Fruit fly (Drosophila melanogaster) whole organism, wandering third instar larva: ENCODE measurements around the gene CG15040.

Experiments used
- CG32264 ChIP-seq: fragments of 200-800 bp; sonication (Bioruptor generic); optimal IDR thresholded peaks from 2 replicates; lab custom pipeline; 2016; ENCODE audit warnings: missing biosample characterization, missing genetic modification characterization
- CG9705 ChIP-seq: fragments of 200-800 bp; sonication (Bioruptor generic); optimal IDR thresholded peaks from 2 replicates; lab custom pipeline; 2018; ENCODE audit warnings: missing biosample characterization, mild to moderate bottlenecking, missing genetic modification characterization
- GATAd ChIP-seq: sonication (Bioruptor generic); optimal IDR thresholded peaks from 2 replicates; lab custom pipeline; 2016; ENCODE audit warnings: missing biosample characterization, missing genetic modification characterization
- HLH106 ChIP-seq: fragments of 200-800 bp; optimal IDR thresholded peaks from 3 replicates; lab custom pipeline; 2019; ENCODE audit warnings: missing biosample characterization, mild to moderate bottlenecking, missing genetic modification characterization, moderate library complexity
- Hnf4 ChIP-seq: fragments of 200-800 bp; sonication (Bioruptor generic); optimal IDR thresholded peaks from 2 replicates; lab custom pipeline; 2016; ENCODE audit warnings: missing biosample characterization, mild to moderate bottlenecking, missing genetic modification characterization
- Hr83 ChIP-seq: fragments of 200-300 bp; sonication (Bioruptor generic); optimal IDR thresholded peaks from 2 replicates; lab custom pipeline; 2016; ENCODE audit warnings: missing biosample characterization, mild to moderate bottlenecking, missing genetic modification characterization, moderate library complexity; ENCODE audit not compliant: poor library complexity, severe bottlenecking
- Jra ChIP-seq: sonication (Bioruptor generic); optimal IDR thresholded peaks from 2 replicates; lab custom pipeline; 2016; ENCODE audit warnings: missing biosample characterization, missing genetic modification characterization
- Mio ChIP-seq: sonication (Bioruptor generic); optimal IDR thresholded peaks from 2 replicates; lab custom pipeline; 2016; ENCODE audit warnings: missing biosample characterization, missing genetic modification characterization
- Myc ChIP-seq: fragments of >200 bp; optimal IDR thresholded peaks from 2 replicates; lab custom pipeline; 2017
- OdsH ChIP-seq: fragments of 200-800 bp; sonication (Bioruptor generic); optimal IDR thresholded peaks from 2 replicates; lab custom pipeline; 2016; ENCODE audit warnings: missing biosample characterization, mild to moderate bottlenecking, missing genetic modification characterization
- Rel ChIP-seq, 2 experiments: fragments of 200-800 bp; sonication (Bioruptor generic) in 1 of 2; optimal IDR thresholded peaks; 2 replicates in 1 of 2; 3 replicates in 1 of 2; lab custom pipeline; 2016 to 2019; ENCODE audit warnings: mild to moderate bottlenecking in 2 of 2, missing biosample characterization in 2 of 2, missing genetic modification characterization in 2 of 2, moderate library complexity in 1 of 2
- Sp1 ChIP-seq: fragments of 200-800 bp; sonication (Bioruptor generic); optimal IDR thresholded peaks from 3 replicates; lab custom pipeline; 2019; ENCODE audit warnings: missing biosample characterization, mild to moderate bottlenecking, missing genetic modification characterization, moderate library complexity
- Vsx2 ChIP-seq: fragments of 200-300, 225-300 bp; sonication (Bioruptor generic); optimal IDR thresholded peaks from 2 replicates; lab custom pipeline; 2018; ENCODE audit warnings: missing biosample characterization, missing genetic modification characterization; ENCODE audit not compliant: partially characterized antibody
- br ChIP-seq: fragments of 200-800 bp; sonication (Bioruptor generic); optimal IDR thresholded peaks from 2 replicates; lab custom pipeline; 2016; ENCODE audit warnings: missing biosample characterization, missing genetic modification characterization
- brk ChIP-seq: fragments of 200-800 bp; sonication (Bioruptor generic); optimal IDR thresholded peaks from 2 replicates; lab custom pipeline; 2016; ENCODE audit warnings: missing biosample characterization, mild to moderate bottlenecking, missing genetic modification characterization
- dmrt93B ChIP-seq: fragments of 200-800 bp; sonication (Bioruptor generic); optimal IDR thresholded peaks from 2 replicates; lab custom pipeline; 2018; ENCODE audit warnings: missing biosample characterization, mild to moderate bottlenecking, missing genetic modification characterization
- ey ChIP-seq: fragments of 200-800 bp; sonication (Bioruptor generic); optimal IDR thresholded peaks from 2 replicates; lab custom pipeline; 2016; ENCODE audit warnings: missing biosample characterization, missing genetic modification characterization
- foxo ChIP-seq, 2 experiments: fragments of 200-800 bp; sonication (Bioruptor generic); optimal IDR thresholded peaks; 2 replicates in 1 of 2; 3 replicates in 1 of 2; lab custom pipeline; 2016 to 2017; ENCODE audit warnings: missing biosample characterization in 2 of 2, missing genetic modification characterization in 2 of 2
- h ChIP-seq: fragments of 200-800 bp; sonication (Bioruptor generic); optimal IDR thresholded peaks from 3 replicates; lab custom pipeline; 2016; ENCODE audit warnings: missing biosample characterization, mild to moderate bottlenecking, missing genetic modification characterization
- jim ChIP-seq: fragments of 175-275, 200-325 bp; sonication (Bioruptor generic); optimal IDR thresholded peaks from 2 replicates; lab custom pipeline; 2016; ENCODE audit warnings: missing biosample characterization, mild to moderate bottlenecking, missing genetic modification characterization
- lola ChIP-seq: fragments of >200 bp; optimal IDR thresholded peaks from 2 replicates; lab custom pipeline; 2017; ENCODE audit warnings: missing biosample characterization, missing genetic modification characterization
- pan ChIP-seq: fragments of >200 bp; optimal IDR thresholded peaks from 2 replicates; lab custom pipeline; 2017
- psq ChIP-seq: fragments of 200-800 bp; sonication (Bioruptor generic); optimal IDR thresholded peaks from 3 replicates; lab custom pipeline; 2017; ENCODE audit warnings: missing biosample characterization, mild to moderate bottlenecking, missing genetic modification characterization, moderate library complexity
- rgr ChIP-seq: fragments of 200-800 bp; sonication (Bioruptor generic); optimal IDR thresholded peaks from 3 replicates; lab custom pipeline; 2016; ENCODE audit warnings: missing biosample characterization, mild to moderate bottlenecking, missing genetic modification characterization
- sage ChIP-seq: fragments of 200-800 bp; sonication (Bioruptor generic); optimal IDR thresholded peaks from 2 replicates; lab custom pipeline; 2016; ENCODE audit warnings: missing biosample characterization, mild to moderate bottlenecking, missing genetic modification characterization
- sv ChIP-seq: fragments of 200-800 bp; sonication (Bioruptor generic); optimal IDR thresholded peaks from 3 replicates; lab custom pipeline; 2016; ENCODE audit warnings: missing biosample characterization, missing genetic modification characterization
- tai ChIP-seq: sonication (Bioruptor generic); optimal IDR thresholded peaks from 2 replicates; lab custom pipeline; 2016; ENCODE audit warnings: missing biosample characterization, missing genetic modification characterization
- woc ChIP-seq: sonication (Bioruptor generic); optimal IDR thresholded peaks from 2 replicates; lab custom pipeline; 2016; ENCODE audit warnings: missing biosample characterization, mild to moderate bottlenecking, missing genetic modification characterization

CG15040 gene

dm6 chrX:18635118-18635552, 17.7 kb upstream of the CG15040 start (continued):
- TF ChIP-seq brk, result no peak
- no peak for TF ChIP-seq lola (GFP tag; lab: Kevin White, UChicago)
- TF ChIP-seq Vsx2, result peak; percentile 76
- TF ChIP-seq HLH106 (tag; lab: Kevin White, UChicago), result peak; percentile 22
- TF ChIP-seq CG9705 (GFP tag; lab: Kevin White, UChicago), result no peak
- TF ChIP-seq GATAd, result no peak
- peak; percentile 67 for TF ChIP-seq Myc (lab: Kevin White, UChicago)

DNA sequence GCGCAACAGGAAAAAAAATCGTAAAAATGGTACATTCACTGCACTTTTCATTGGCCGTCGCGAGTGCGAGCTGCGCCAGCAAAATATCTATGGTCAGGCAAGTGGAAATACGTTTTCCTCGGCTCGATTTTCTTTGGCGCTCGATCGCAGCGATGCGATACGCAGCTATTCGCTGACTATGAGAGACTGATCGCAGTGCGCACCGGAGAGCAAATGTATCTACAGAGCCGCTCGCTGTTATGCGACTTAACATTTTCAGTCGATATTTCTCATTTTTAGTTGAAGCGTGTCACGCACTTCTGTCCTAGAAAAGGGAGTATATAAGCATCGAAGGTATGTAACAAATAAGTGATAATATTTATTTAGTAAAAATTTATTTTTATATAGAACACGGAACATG, 17.3 kb upstream of the CG15040 start, which contains the start of gene wgn:
wgn (minus strand) TSS at position 193 of the 400 bp plus-strand sequence.
- TF ChIP-seq Vsx2 (no peak), br (GFP tag; lab: Kevin White, UChicago) (no peak), HLH106 (tag; lab: Kevin White, UChicago) (no peak), Jra (GFP tag; lab: Kevin White, UChicago) (no peak), Rel (GFP tag; optimal IDR thresholded peaks at IDR 0.05; lab: Kevin White, UChicago) (no peak), Rel (tag; optimal IDR thresholded peaks at IDR 0.05; lab: Kevin White, UChicago) (no peak), psq (GFP tag; lab: Kevin White, UChicago) (no peak), Hr83 (peak; percentile 28), Hnf4 (GFP tag; lab: Kevin White, UChicago) (no peak)

DNA sequence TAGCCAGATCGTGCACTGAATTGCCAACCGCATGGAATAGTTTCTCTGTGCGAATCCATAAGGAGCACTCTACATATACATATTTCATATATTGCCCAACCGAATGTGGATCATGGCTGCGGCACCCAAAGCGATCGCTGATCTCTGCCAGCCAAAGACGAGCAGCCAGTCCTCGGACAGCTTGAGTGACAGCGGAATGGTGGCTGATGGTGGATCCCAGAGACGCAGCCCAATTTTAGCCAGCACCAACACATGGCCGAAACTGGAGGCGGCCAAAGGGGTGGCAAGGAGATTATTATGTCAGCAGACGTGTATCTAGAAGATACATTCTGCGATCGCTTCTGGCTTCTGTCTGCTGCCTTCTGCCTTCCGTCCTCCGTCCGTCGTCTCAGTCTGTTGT, 13.6 kb upstream of the CG15040 start:
- TF ChIP-seq foxo (GFP tag; optimal IDR thresholded peaks at IDR 0.05; lab: Kevin White, UChicago) (no peak), woc (GFP tag; lab: Kevin White, UChicago) (no peak), rgr (GFP tag; lab: Kevin White, UChicago) (no peak), sage (GFP tag; lab: Kevin White, UChicago) (no peak), pan (lab: Kevin White, UChicago) (no peak), brk (no peak), dmrt93B (GFP tag; lab: Kevin White, UChicago) (no peak), br (GFP tag; lab: Kevin White, UChicago) (no peak), Rel (GFP tag; optimal IDR thresholded peaks at IDR 0.05; lab: Kevin White, UChicago) (no peak), Rel (tag; optimal IDR thresholded peaks at IDR 0.05; lab: Kevin White, UChicago) (no peak), psq (GFP tag; lab: Kevin White, UChicago) (no peak), tai (no peak), OdsH (GFP tag; lab: Kevin White, UChicago) (no peak), Myc (lab: Kevin White, UChicago) (no peak), HLH106 (tag; lab: Kevin White, UChicago) (no peak)

dm6 chrX:18627002-18627401, 9.6 kb upstream of the CG15040 start:
- no peak for TF ChIP-seq sv (GFP tag; lab: Kevin White, UChicago)
- no peak for TF ChIP-seq lola (GFP tag; lab: Kevin White, UChicago)
- no peak for TF ChIP-seq Vsx2
- TF ChIP-seq woc (GFP tag; lab: Kevin White, UChicago), result no peak
- TF ChIP-seq jim (GFP tag; lab: Kevin White, UChicago), result no peak
- no peak for TF ChIP-seq HLH106 (tag; lab: Kevin White, UChicago)
- TF ChIP-seq Hnf4 (GFP tag; lab: Kevin White, UChicago), result no peak
- no peak for TF ChIP-seq CG32264 (GFP tag; lab: Kevin White, UChicago)
- no peak for TF ChIP-seq Sp1 (GFP tag; lab: Kevin White, UChicago)
- TF ChIP-seq pan (lab: Kevin White, UChicago), result no peak

DNA sequence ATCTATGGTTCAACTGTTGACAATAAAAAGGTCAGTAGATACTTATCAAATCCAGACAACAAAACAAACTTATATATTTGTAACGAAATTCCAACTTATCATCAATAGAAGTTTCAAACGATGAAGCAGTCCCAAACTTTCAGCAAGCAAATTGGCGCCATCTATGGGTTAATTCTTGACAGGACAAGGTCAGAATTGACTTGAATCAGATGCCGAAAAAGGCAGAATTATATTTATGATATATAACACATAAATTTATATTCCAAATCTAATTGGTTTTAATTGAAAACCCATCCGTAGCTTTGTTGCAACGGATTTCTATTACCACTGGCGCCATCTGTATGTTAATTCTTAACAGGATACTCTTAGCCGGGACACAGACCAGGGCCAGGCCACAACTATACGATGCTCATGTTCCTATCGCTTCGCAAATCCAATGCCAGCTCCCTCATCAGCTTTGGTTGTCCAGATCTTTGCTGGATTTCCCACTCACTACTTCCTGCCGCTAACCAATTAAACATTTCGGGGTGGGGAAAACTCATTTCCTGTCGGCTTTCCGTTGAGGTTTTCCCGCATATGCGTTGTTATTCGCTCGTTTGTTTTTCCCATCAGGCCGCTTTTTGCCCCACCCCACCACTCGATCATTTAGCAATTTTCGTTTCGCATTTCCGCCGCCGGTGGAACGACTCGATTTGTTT, 4.4 kb upstream of the CG15040 start:
- TF ChIP-seq woc (GFP tag; lab: Kevin White, UChicago) (no peak), Sp1 (GFP tag; lab: Kevin White, UChicago) (no peak), dmrt93B (GFP tag; lab: Kevin White, UChicago) (no peak), h (GFP tag; lab: Kevin White, UChicago) (no peak), HLH106 (tag; lab: Kevin White, UChicago) (no peak), Hnf4 (GFP tag; lab: Kevin White, UChicago) (no peak), CG32264 (GFP tag; lab: Kevin White, UChicago) (no peak), ey (no peak), Mio (GFP tag; lab: Kevin White, UChicago) (no peak), sv (GFP tag; lab: Kevin White, UChicago) (no peak), GATAd (no peak)
